Worm (Caenorhabditis elegans): Measurements from ENCODE around the gene clec-85.
"Not testable (repeated sequence)": the region's sequence is repeated elsewhere in the genome, so short reads cannot be mapped to it uniquely, and the experiment has no call there.

Gene clec-85

ce11 chrIV:2893486-2893842, 42.8 kb downstream of the clec-85 start:
- no peak for TF ChIP-seq ref-2 (tag; optimal IDR thresholded peaks at IDR 0.05)
- no peak for TF ChIP-seq ceh-18 (tag; optimal IDR thresholded peaks at IDR 0.05)
- TF ChIP-seq pros-1 (tag; optimal IDR thresholded peaks at IDR 0.05) = no peak
- TF ChIP-seq ceh-48 (tag; optimal IDR thresholded peaks at IDR 0.05) = no peak
- TF ChIP-seq elt-2 (tag; optimal IDR thresholded peaks at IDR 0.05) = no peak
- TF ChIP-seq C38D4.7 (GFP tag; optimal IDR thresholded peaks at IDR 0.05) = no peak
- TF ChIP-seq ceh-6 (GFP tag; optimal IDR thresholded peaks at IDR 0.05) = no peak
- TF ChIP-seq dmd-4 (tag; optimal IDR thresholded peaks at IDR 0.05; ENCODE audit: borderline replicate concordance) = no peak
- TF ChIP-seq pqm-1 (tag; optimal IDR thresholded peaks at IDR 0.05) = no peak
- TF ChIP-seq ceh-24 (tag; optimal IDR thresholded peaks at IDR 0.05) = no peak
- no peak for TF ChIP-seq nfya-1 (tag; optimal IDR thresholded peaks at IDR 0.05)

- not testable (repeated sequence) for TF ChIP-seq pha-2, hlh-15, nhr-232 (tag; optimal IDR thresholded peaks at IDR 0.05)
Measured at ce11 chrIV:2894630-2895029, 43.9 kb downstream of the clec-85 start, which contains the start of gene Y54G2A.19. TSS of gene Y54G2A.19 (minus strand) at chrIV:2894730.

- no peak for TF ChIP-seq sox-4 (tag; optimal IDR thresholded peaks at IDR 0.05)
- TF ChIP-seq F13H6.1 (tag; optimal IDR thresholded peaks at IDR 0.05) = no peak
- no peak for TF ChIP-seq tbx-2 (tag; optimal IDR thresholded peaks at IDR 0.05)
- no peak for TF ChIP-seq che-1 (tag; optimal IDR thresholded peaks at IDR 0.05)
- no peak for TF ChIP-seq ceh-14 (tag; optimal IDR thresholded peaks at IDR 0.05)
- TF ChIP-seq fkh-6 (tag; optimal IDR thresholded peaks at IDR 0.05) = no peak
- no peak for TF ChIP-seq lim-6 (tag; optimal IDR thresholded peaks at IDR 0.05)
- no peak for TF ChIP-seq tbx-7 (tag; optimal IDR thresholded peaks at IDR 0.05)
- TF ChIP-seq ceh-45 (GFP tag; IDR thresholded peaks at IDR 0.05) = no peak
- no peak for TF ChIP-seq nhr-232 (tag; optimal IDR thresholded peaks at IDR 0.05)
- TF ChIP-seq C38D4.7 (GFP tag; optimal IDR thresholded peaks at IDR 0.05) = no peak
- no peak for TF ChIP-seq ceh-19 (GFP tag; optimal IDR thresholded peaks at IDR 0.05)
- no peak for TF ChIP-seq ama-1 (optimal IDR thresholded peaks at IDR 0.05)
- TF ChIP-seq zip-5 (tag; optimal IDR thresholded peaks at IDR 0.05) = no peak
- no peak for TF ChIP-seq elt-2 (tag; optimal IDR thresholded peaks at IDR 0.05)
- no peak for TF ChIP-seq K09A11.1 (tag; optimal IDR thresholded peaks at IDR 0.05; ENCODE audit: insufficient read depth)
- TF ChIP-seq Y22D7AL.16 (tag; optimal IDR thresholded peaks at IDR 0.05) = no peak
- TF ChIP-seq rnt-1 (tag; optimal IDR thresholded peaks at IDR 0.05) = no peak
Measured at ce11 chrIV:2897644-2898160, 47.0 kb downstream of the clec-85 start, which contains the start of gene Y54G2A.36. TSS of gene Y54G2A.36 (plus strand) at chrIV:2897694.
